Fruit fly (Drosophila melanogaster): ENCODE measurements around the gene CG11380.

Gene CG11380

dm6 chrX:1234817-1235617, 43.9 kb downstream of the CG11380 start (continued):
- peak; percentile 55 for TF ChIP-seq CG10543 (GFP tag; optimal IDR thresholded peaks at IDR 0.05)
- TF ChIP-seq Rx (GFP tag; IDR thresholded peaks at IDR 0.05), result peak; percentile 78
- no peak for TF ChIP-seq nerfin-2 (GFP tag; IDR thresholded peaks at IDR 0.05; ENCODE audit: partially characterized antibody)
- peak; percentile 45 for TF ChIP-seq Max (GFP tag; optimal IDR thresholded peaks at IDR 0.05)
- TF ChIP-seq rib (GFP tag; IDR thresholded peaks at IDR 0.05), result no peak
- peak; percentile 65 for TF ChIP-seq ind (GFP tag; optimal IDR thresholded peaks at IDR 0.05)
- TF ChIP-seq twi (tag; optimal IDR thresholded peaks at IDR 0.05), result peak; percentile 64
- TF ChIP-seq yki (optimal IDR thresholded peaks at IDR 0.05), result peak; percentile 90
- TF ChIP-seq CG3995 (GFP tag; optimal IDR thresholded peaks at IDR 0.05), result no peak
- no peak for TF ChIP-seq Dfd (GFP tag; optimal IDR thresholded peaks at IDR 0.05)
- peak; percentile 70 for TF ChIP-seq CG12299 (tag; optimal IDR thresholded peaks at IDR 0.05)
- peak; percentile 82 for TF ChIP-seq CG14441 (GFP tag; IDR thresholded peaks at IDR 0.05)
- TF ChIP-seq CG15514 (GFP tag; optimal IDR thresholded peaks at IDR 0.05), result peak; percentile 77
- TF ChIP-seq da (GFP tag; optimal IDR thresholded peaks at IDR 0.05), result peak; percentile 69
- peak; percentile 78 for TF ChIP-seq E2f1 (GFP tag; IDR thresholded peaks at IDR 0.05)
- peak; percentile 73 for TF ChIP-seq B-H1 (GFP tag; IDR thresholded peaks at IDR 0.05)
- peak; percentile 69 for TF ChIP-seq CG4730 (GFP tag; IDR thresholded peaks at IDR 0.05)
- peak; percentile 46 for TF ChIP-seq CG30020 (tag; optimal IDR thresholded peaks at IDR 0.05)
- peak; percentile 68; the same call in 1 of the 3 replicates for TF ChIP-seq Dbx (GFP tag; IDR thresholded peaks at IDR 0.05)
- TF ChIP-seq CG8388 (GFP tag; optimal IDR thresholded peaks at IDR 0.05), result peak; percentile 83
- TF ChIP-seq Sox100B (GFP tag; optimal IDR thresholded peaks at IDR 0.05), result peak; percentile 77
- TF ChIP-seq CG9876 (GFP tag; optimal IDR thresholded peaks at IDR 0.05), result peak; percentile 11
- TF ChIP-seq tll (GFP tag; optimal IDR thresholded peaks at IDR 0.05), result peak in 1 of 2 experiments; percentile 50
- peak; percentile 67 for TF ChIP-seq Chrac-16 (GFP tag; optimal IDR thresholded peaks at IDR 0.05)
- TF ChIP-seq tgo (GFP tag; IDR thresholded peaks at IDR 0.05), result peak; percentile 77
- TF ChIP-seq pan (optimal IDR thresholded peaks at IDR 0.05), result peak in 1 of 2 experiments; percentile 66
- TF ChIP-seq pan (GFP tag; optimal IDR thresholded peaks at IDR 0.05 in 1 of 2, IDR thresholded peaks at IDR 0.05 in 1 of 2), result peak in 1 of 2 experiments; percentile 88
- TF ChIP-seq CG6854 (GFP tag; optimal IDR thresholded peaks at IDR 0.05), result peak; percentile 62
- TF ChIP-seq CG7786 (GFP tag; optimal IDR thresholded peaks at IDR 0.05), result peak; percentile 68
- peak; percentile 82 for TF ChIP-seq HLH3B (GFP tag; IDR thresholded peaks at IDR 0.05)
- peak; percentile 81 for TF ChIP-seq sisA (GFP tag; IDR thresholded peaks at IDR 0.05)
- peak; percentile 92 for TF ChIP-seq vvl (GFP tag; IDR thresholded peaks at IDR 0.05)
- TF ChIP-seq Hand (GFP tag; optimal IDR thresholded peaks at IDR 0.05), result peak; percentile 32
- TF ChIP-seq her (GFP tag; optimal IDR thresholded peaks at IDR 0.05), result no peak
- peak; percentile 73 for TF ChIP-seq CG14667 (GFP tag; IDR thresholded peaks at IDR 0.05)
- TF ChIP-seq insv (GFP tag; optimal IDR thresholded peaks at IDR 0.05), result peak; percentile 3 to 17
- peak; percentile 43 to 87 for TF ChIP-seq bsh (GFP tag; optimal IDR thresholded peaks at IDR 0.05)
- peak; percentile 65 for TF ChIP-seq CG4328 (GFP tag; optimal IDR thresholded peaks at IDR 0.05)
- peak; percentile 69 for TF ChIP-seq CG32772 (GFP tag; IDR thresholded peaks at IDR 0.05)
- TF ChIP-seq Camta (GFP tag; optimal IDR thresholded peaks at IDR 0.05), result peak; percentile 48
- peak; percentile 80 for TF ChIP-seq ara (GFP tag; IDR thresholded peaks at IDR 0.05)
- no peak for TF ChIP-seq CG16779 (GFP tag; IDR thresholded peaks at IDR 0.05)
- TF ChIP-seq CG9932 (GFP tag; IDR thresholded peaks at IDR 0.05), result peak; percentile 62
- peak; percentile 79 for TF ChIP-seq onecut (GFP tag; IDR thresholded peaks at IDR 0.05)
- TF ChIP-seq stc (GFP tag; IDR thresholded peaks at IDR 0.05), result peak; percentile 73
- TF ChIP-seq CG17385 (GFP tag; optimal IDR thresholded peaks at IDR 0.05), result peak; percentile 56
- TF ChIP-seq CG17912 (GFP tag; optimal IDR thresholded peaks at IDR 0.05), result no peak
- peak; percentile 73 for TF ChIP-seq shn (GFP tag; optimal IDR thresholded peaks at IDR 0.05)
- TF ChIP-seq sim (GFP tag; IDR thresholded peaks at IDR 0.05), result peak; percentile 65
- peak; percentile 88 for TF ChIP-seq Ptx1 (GFP tag; IDR thresholded peaks at IDR 0.05)
